Fruit fly (Drosophila melanogaster) whole organism, embryonic: ENCODE data around the gene holn1.

Experiments used
- CG10147 ChIP-seq: fragments of 200-800 bp; sonication (Bioruptor generic); optimal IDR thresholded peaks from 2 replicates; lab custom pipeline; 2019; ENCODE audit warnings: missing biosample characterization, mild to moderate bottlenecking, missing genetic modification characterization, moderate library complexity
- CG10959 ChIP-seq: fragments of 200-800 bp; sonication (Bioruptor generic); IDR thresholded peaks from 2 replicates; pipeline ENCODE4 v1.3.6; 2022; ENCODE audit warnings: missing biosample characterization, missing genetic modification characterization
- CG10979 ChIP-seq: fragments of 200-800 bp; sonication (Bioruptor generic); optimal IDR thresholded peaks from 2 replicates; lab custom pipeline; 2018; ENCODE audit warnings: missing biosample characterization, mild to moderate bottlenecking, missing genetic modification characterization, moderate library complexity
- CG12071 ChIP-seq: fragments of 200-800 bp; sonication (Bioruptor generic); optimal IDR thresholded peaks from 3 replicates; lab custom pipeline; 2018; ENCODE audit warnings: missing biosample characterization, mild to moderate bottlenecking, missing genetic modification characterization
- CG15696 ChIP-seq: fragments of 200-800 bp; sonication (Bioruptor generic); optimal IDR thresholded peaks from 2 replicates; lab custom pipeline; 2019; ENCODE audit warnings: missing biosample characterization, mild to moderate bottlenecking, missing genetic modification characterization, moderate library complexity
- CG16813 ChIP-seq: fragments of 200-800 bp; sonication (Bioruptor generic); IDR thresholded peaks from 3 replicates; pipeline ENCODE4 v1.3.6; 2022; ENCODE audit warnings: missing biosample characterization, missing genetic modification characterization; ENCODE audit not compliant: partially characterized antibody
- CG17186 ChIP-seq: fragments of 200-800 bp; sonication (Bioruptor generic); optimal IDR thresholded peaks from 3 replicates; lab custom pipeline; 2017; ENCODE audit warnings: missing biosample characterization, missing genetic modification reagents, missing genetic modification characterization
- CG2678 ChIP-seq: fragments of 200-800 bp; sonication (Bioruptor generic); optimal IDR thresholded peaks from 3 replicates; lab custom pipeline; 2019; ENCODE audit warnings: missing biosample characterization, mild to moderate bottlenecking, missing genetic modification characterization, moderate library complexity
- CG2712 ChIP-seq: fragments of 200-800 bp; optimal IDR thresholded peaks from 3 replicates; lab custom pipeline; 2019; ENCODE audit warnings: missing biosample characterization, mild to moderate bottlenecking, missing genetic modification characterization, moderate library complexity
- CG34376 ChIP-seq: fragments of 200-800 bp; sonication (Bioruptor generic); optimal IDR thresholded peaks from 2 replicates; lab custom pipeline; 2018; ENCODE audit warnings: missing biosample characterization, mild to moderate bottlenecking, missing genetic modification characterization
- CG3995 ChIP-seq: fragments of 200-800 bp; sonication (Bioruptor generic); optimal IDR thresholded peaks from 3 replicates; lab custom pipeline; 2016; ENCODE audit warnings: missing biosample characterization, missing genetic modification characterization
- CG6765 ChIP-seq: fragments of 200-800 bp; sonication (Bioruptor generic); optimal IDR thresholded peaks from 3 replicates; lab custom pipeline; 2017; ENCODE audit warnings: missing biosample characterization, mild to moderate bottlenecking, missing genetic modification characterization
- CG7372 ChIP-seq: fragments of 200-800 bp; sonication (Bioruptor generic); IDR thresholded peaks from 2 replicates; pipeline ENCODE4 v1.3.6; 2022; ENCODE audit warnings: missing biosample characterization, missing genetic modification characterization
- CG8359 ChIP-seq: fragments of 200-800 bp; sonication (Bioruptor generic); optimal IDR thresholded peaks from 2 replicates; lab custom pipeline; 2017; ENCODE audit warnings: missing biosample characterization, mild to moderate bottlenecking, missing genetic modification characterization, borderline replicate concordance
- CG9609 ChIP-seq: fragments of 200-800 bp; sonication (Bioruptor generic); optimal IDR thresholded peaks from 3 replicates; lab custom pipeline; 2016; ENCODE audit warnings: missing biosample characterization, missing genetic modification characterization
- Deaf1 ChIP-seq: fragments of 200-800 bp; optimal IDR thresholded peaks from 3 replicates; lab custom pipeline; 2019; ENCODE audit warnings: missing biosample characterization, mild to moderate bottlenecking, missing genetic modification characterization, moderate library complexity
- Dip3 ChIP-seq: fragments of 200-800 bp; sonication (Bioruptor generic); optimal IDR thresholded peaks from 3 replicates; lab custom pipeline; 2016; ENCODE audit warnings: missing biosample characterization, missing genetic modification characterization
- Doc2 ChIP-seq: fragments of 200-800 bp; sonication (Bioruptor generic); IDR thresholded peaks from 2 replicates; pipeline ENCODE4 v1.3.6; 2022; ENCODE audit warnings: missing biosample characterization, missing genetic modification characterization
- Doc3 ChIP-seq: fragments of 200-800 bp; sonication (Bioruptor generic); IDR thresholded peaks from 3 replicates; pipeline ENCODE4 v1.3.6; 2022; ENCODE audit warnings: missing biosample characterization, missing genetic modification characterization; ENCODE audit not compliant: partially characterized antibody
- E2f1 ChIP-seq: fragments of 200-800 bp; sonication (Bioruptor generic); IDR thresholded peaks from 2 replicates; pipeline ENCODE4 v1.3.6; 2022; ENCODE audit warnings: missing biosample characterization, missing genetic modification characterization
- E2f2 ChIP-seq: fragments of 200-800 bp; sonication (Bioruptor generic); IDR thresholded peaks from 2 replicates; pipeline ENCODE4 v1.3.6; 2022; ENCODE audit warnings: missing biosample characterization, missing genetic modification characterization
- Eip74EF ChIP-seq, 2 experiments: fragments of 200-800 bp in 1 of 2; fragments of >200 bp in 1 of 2; sonication (Bioruptor generic) in 1 of 2; optimal IDR thresholded peaks; 2 replicates each; lab custom pipeline; 2017 to 2019; ENCODE audit warnings: missing biosample characterization in 2 of 2, missing genetic modification characterization in 2 of 2, mild to moderate bottlenecking in 1 of 2, moderate library complexity in 1 of 2
- H15 ChIP-seq: fragments of 200-800 bp; sonication (Bioruptor generic); IDR thresholded peaks from 3 replicates; pipeline ENCODE4 v1.3.6; 2022; ENCODE audit warnings: missing biosample characterization, missing genetic modification characterization
- Lhr ChIP-seq: fragments of 200-800 bp; sonication (Bioruptor generic); optimal IDR thresholded peaks from 3 replicates; lab custom pipeline; 2017; ENCODE audit warnings: mild to moderate bottlenecking, missing biosample characterization, missing genetic modification reagents, missing genetic modification characterization
- MTF-1 ChIP-seq: fragments of 200-800 bp; sonication (Bioruptor generic); optimal IDR thresholded peaks from 2 replicates; lab custom pipeline; 2018; ENCODE audit warnings: missing biosample characterization, mild to moderate bottlenecking, missing genetic modification characterization, borderline replicate concordance
- Mes4 ChIP-seq: fragments of 200-800 bp; sonication (Bioruptor generic); optimal IDR thresholded peaks from 2 replicates; lab custom pipeline; 2016; ENCODE audit warnings: missing biosample characterization, missing genetic modification characterization
- Rfx ChIP-seq: fragments of 200-800 bp; sonication (Bioruptor generic); IDR thresholded peaks from 2 replicates; pipeline ENCODE4 v1.3.6; 2022; ENCODE audit warnings: missing biosample characterization, missing genetic modification characterization
- Sin3A ChIP-seq: fragments of >200 bp; optimal IDR thresholded peaks from 2 replicates; lab custom pipeline; 2018
- Trl ChIP-seq, 3 experiments: fragments of >200 bp in 2 of 3; fragments of 200-800 bp in 1 of 3; sonication (Bioruptor generic) in 1 of 3; optimal IDR thresholded peaks; 2 replicates in 1 of 3; 3 replicates in 2 of 3; lab custom pipeline; 2016 to 2017; ENCODE audit warnings: missing biosample characterization in 1 of 3, missing genetic modification characterization in 1 of 3
- YL-1 ChIP-seq: fragments of 200-800 bp; sonication (Bioruptor generic); optimal IDR thresholded peaks from 3 replicates; lab custom pipeline; 2017; ENCODE audit warnings: missing biosample characterization, mild to moderate bottlenecking, missing genetic modification characterization
- az2 ChIP-seq: fragments of 200-800 bp; sonication (Bioruptor generic); optimal IDR thresholded peaks from 3 replicates; lab custom pipeline; 2016; ENCODE audit warnings: missing biosample characterization, missing genetic modification characterization
- bowl ChIP-seq: fragments of 200-800 bp; sonication (Bioruptor generic); IDR thresholded peaks from 2 replicates; pipeline ENCODE4 v1.3.6; 2022; ENCODE audit warnings: missing biosample characterization, missing genetic modification characterization
- btn ChIP-seq: fragments of 200-800 bp; sonication (Bioruptor generic); optimal IDR thresholded peaks from 2 replicates; lab custom pipeline; 2016; ENCODE audit warnings: missing biosample characterization, missing genetic modification characterization
- chinmo ChIP-seq: fragments of 200-800 bp; sonication (Bioruptor generic); IDR thresholded peaks from 4 replicates; pipeline ENCODE4 v1.3.6; 2022; ENCODE audit warnings: missing biosample characterization, missing genetic modification characterization; ENCODE audit not compliant: partially characterized antibody
- dan ChIP-seq: fragments of 200-800 bp; sonication (Bioruptor generic); IDR thresholded peaks from 2 replicates; pipeline ENCODE4 v1.3.6; 2022; ENCODE audit warnings: missing biosample characterization, missing genetic modification characterization
- eyg ChIP-seq: fragments of 200-800 bp; sonication (Bioruptor generic); optimal IDR thresholded peaks from 3 replicates; lab custom pipeline; 2016; ENCODE audit warnings: missing biosample characterization, missing genetic modification characterization
- gce ChIP-seq: fragments of 200-800 bp; sonication (Bioruptor generic); IDR thresholded peaks from 3 replicates; pipeline ENCODE4 v1.3.6; 2022; ENCODE audit warnings: missing biosample characterization, missing genetic modification characterization
- gro ChIP-seq: fragments of 200-800 bp; sonication (Bioruptor generic); optimal IDR thresholded peaks from 2 replicates; lab custom pipeline; 2016; ENCODE audit warnings: missing biosample characterization, missing genetic modification characterization
- lab ChIP-seq: fragments of 200-800 bp; sonication (Bioruptor generic); optimal IDR thresholded peaks from 3 replicates; lab custom pipeline; 2017; ENCODE audit warnings: missing biosample characterization, missing genetic modification characterization, mild to moderate bottlenecking, moderate library complexity, missing genetic modification reagents
- nerfin-1 ChIP-seq: fragments of 200-800 bp; sonication (Bioruptor generic); optimal IDR thresholded peaks from 3 replicates; lab custom pipeline; 2019; ENCODE audit warnings: missing biosample characterization, mild to moderate bottlenecking, missing genetic modification characterization, moderate library complexity
- pfk ChIP-seq: fragments of 200-800 bp; sonication (Bioruptor generic); optimal IDR thresholded peaks from 2 replicates; lab custom pipeline; 2018; ENCODE audit warnings: missing biosample characterization, mild to moderate bottlenecking, missing genetic modification characterization, moderate library complexity
- scrt ChIP-seq: fragments of 200-800 bp; sonication (Bioruptor generic); optimal IDR thresholded peaks from 2 replicates; lab custom pipeline; 2018; ENCODE audit warnings: missing biosample characterization, mild to moderate bottlenecking, missing genetic modification characterization, moderate library complexity
- sd ChIP-seq: fragments of 200-800 bp; sonication (Bioruptor generic); optimal IDR thresholded peaks from 3 replicates; lab custom pipeline; 2018; ENCODE audit warnings: missing biosample characterization, mild to moderate bottlenecking, missing genetic modification characterization, moderate library complexity
- sisA ChIP-seq: fragments of 200-800 bp; sonication (Bioruptor generic); IDR thresholded peaks from 2 replicates; pipeline ENCODE4 v1.3.6; 2022; ENCODE audit warnings: missing biosample characterization, missing genetic modification characterization
- sna ChIP-seq: fragments of 200-800 bp; sonication (Bioruptor generic); IDR thresholded peaks from 2 replicates; pipeline ENCODE4 v1.3.6; 2022; ENCODE audit warnings: missing biosample characterization, missing genetic modification characterization; ENCODE audit not compliant: partially characterized antibody
- so ChIP-seq: fragments of 200-800 bp; sonication (Bioruptor generic); IDR thresholded peaks from 3 replicates; pipeline ENCODE4 v1.3.6; 2022; ENCODE audit warnings: missing biosample characterization, missing genetic modification characterization
- tio ChIP-seq: fragments of 200-800 bp; sonication (Bioruptor generic); optimal IDR thresholded peaks from 2 replicates; lab custom pipeline; 2017; ENCODE audit warnings: missing biosample characterization, missing genetic modification characterization, inconsistent platforms
- tx ChIP-seq: fragments of 200-800 bp; sonication (Bioruptor generic); optimal IDR thresholded peaks from 2 replicates; lab custom pipeline; 2016; ENCODE audit warnings: missing biosample characterization, missing genetic modification characterization
- vvl ChIP-seq: fragments of 200-800 bp; sonication (Bioruptor generic); IDR thresholded peaks from 2 replicates; pipeline ENCODE4 v1.3.6; 2022; ENCODE audit warnings: missing biosample characterization, missing genetic modification characterization

The holn1 gene

dm6 chr2L:10474268-10474678 lies 38.5 kb downstream of the holn1 start, which contains the start of gene RluA-1 (continued):
- TF ChIP-seq sisA = peak; percentile 90; the same call in 1 of the 2 replicates
- TF ChIP-seq CG17186 (GFP tag; lab: Kevin White, UChicago) = peak; percentile 94
- peak; percentile 95 for TF ChIP-seq Doc2 (GFP tag; lab: Robert Waterston, UW)
- peak; percentile 99 for TF ChIP-seq nerfin-1 (tag; lab: Kevin White, UChicago)
- TF ChIP-seq sna (GFP tag; lab: Robert Waterston, UW) = 0 out of 2 replicates have a peak, but pooled peaks have one; percentile 32
- TF ChIP-seq tx (GFP tag; lab: Kevin White, UChicago) = peak; percentile 92
- peak; percentile 91 for TF ChIP-seq Mes4
- peak; percentile 98 for TF ChIP-seq CG6765
- TF ChIP-seq pfk (GFP tag; lab: Kevin White, UChicago) = peak; percentile 65
- TF ChIP-seq az2 = peak; percentile 100
- peak; percentile 100 for TF ChIP-seq gce
- TF ChIP-seq CG3995 (GFP tag; lab: Kevin White, UChicago) = peak; percentile 66
- TF ChIP-seq vvl (GFP tag; lab: Robert Waterston, UW) = peak; percentile 100
- TF ChIP-seq CG10147 (GFP tag; lab: Kevin White, UChicago) = peak; percentile 98
- peak; percentile 99 for TF ChIP-seq Rfx (GFP tag; lab: Robert Waterston, UW)
- no peak for TF ChIP-seq Sin3A
- TF ChIP-seq E2f1 (GFP tag; lab: Robert Waterston, UW) = peak; percentile 100
- no peak; the same call in none of the 3 replicates for TF ChIP-seq CG16813 (GFP tag; lab: Robert Waterston, UW)
- TF ChIP-seq Dip3 (GFP tag; lab: Kevin White, UChicago) = peak; percentile 77
- TF ChIP-seq CG9609 (GFP tag; lab: Kevin White, UChicago) = peak; percentile 92
- peak; percentile 98 for TF ChIP-seq Lhr (GFP tag; lab: Kevin White, UChicago)
- TF ChIP-seq Doc3 = peak; percentile 56; the same call in 2 of the 3 replicates
- TF ChIP-seq CG8359 = peak; percentile 96
- peak; percentile 99 for TF ChIP-seq bowl
- TF ChIP-seq CG2678 (tag; lab: Kevin White, UChicago) = peak; percentile 100
- TF ChIP-seq CG10979 = peak; percentile 99
- peak; percentile 99 for TF ChIP-seq CG15696 (tag; lab: Kevin White, UChicago)
- TF ChIP-seq gro = peak; percentile 94
- TF ChIP-seq dan (GFP tag; lab: Robert Waterston, UW) = peak; percentile 97
- peak; percentile 91 for TF ChIP-seq CG10959 (GFP tag; lab: Robert Waterston, UW)
- peak; percentile 97 for TF ChIP-seq CG34376
- peak; percentile 97 for TF ChIP-seq so (GFP tag; lab: Robert Waterston, UW)
- TF ChIP-seq btn (GFP tag; lab: Kevin White, UChicago) = peak; percentile 89
- peak; percentile 99 for TF ChIP-seq H15 (GFP tag; lab: Robert Waterston, UW)
- TF ChIP-seq CG12071 = peak; percentile 99
- peak; percentile 91 for TF ChIP-seq Deaf1 (tag; lab: Kevin White, UChicago)
- TF ChIP-seq YL-1 (GFP tag; lab: Kevin White, UChicago) = peak; percentile 97
- peak; percentile 99 for TF ChIP-seq MTF-1 (GFP tag; lab: Kevin White, UChicago)
- TF ChIP-seq E2f2 (GFP tag; lab: Robert Waterston, UW) = peak; percentile 94
- peak; percentile 98 for TF ChIP-seq CG7372 (GFP tag; lab: Robert Waterston, UW)
- TF ChIP-seq tio (GFP tag; lab: Kevin White, UChicago) = peak; percentile 98
- TF ChIP-seq Eip74EF (GFP tag; optimal IDR thresholded peaks at IDR 0.05; lab: Kevin White, UChicago) = peak in 1 of 2 experiments; percentile 99
- peak; percentile 97 for TF ChIP-seq sd (tag; lab: Kevin White, UChicago)
- peak; percentile 100 for TF ChIP-seq CG2712
- peak; percentile 73; the same call in 2 of the 4 replicates for TF ChIP-seq chinmo (GFP tag; lab: Robert Waterston, UW)
- TF ChIP-seq lab (GFP tag; lab: Kevin White, UChicago) = peak; percentile 99
- TF ChIP-seq Trl (optimal IDR thresholded peaks at IDR 0.05; lab: Kevin White, UChicago) = no peak
- TF ChIP-seq Trl (GFP tag; optimal IDR thresholded peaks at IDR 0.05; lab: Kevin White, UChicago) = peak; percentile 95
- TF ChIP-seq scrt = peak; percentile 96
- TF ChIP-seq eyg (GFP tag; lab: Kevin White, UChicago) = peak; percentile 79
